Worm (Caenorhabditis elegans) whole organism, L1 larva: ENCODE data around the gene T20D3.14.

Experiments used
- nhr-76 ChIP-seq: sonication (generic microtip); optimal IDR thresholded peaks from 2 replicates; lab custom pipeline; 2017; ENCODE audit warnings: missing biosample characterization, missing genetic modification characterization
- nhr-90 ChIP-seq: sonication (generic microtip); optimal IDR thresholded peaks from 2 replicates; lab custom pipeline; 2016; ENCODE audit warnings: mild to moderate bottlenecking, missing genetic modification characterization, missing compliant biosample characterization; ENCODE audit not compliant: poor library complexity

DNA sequence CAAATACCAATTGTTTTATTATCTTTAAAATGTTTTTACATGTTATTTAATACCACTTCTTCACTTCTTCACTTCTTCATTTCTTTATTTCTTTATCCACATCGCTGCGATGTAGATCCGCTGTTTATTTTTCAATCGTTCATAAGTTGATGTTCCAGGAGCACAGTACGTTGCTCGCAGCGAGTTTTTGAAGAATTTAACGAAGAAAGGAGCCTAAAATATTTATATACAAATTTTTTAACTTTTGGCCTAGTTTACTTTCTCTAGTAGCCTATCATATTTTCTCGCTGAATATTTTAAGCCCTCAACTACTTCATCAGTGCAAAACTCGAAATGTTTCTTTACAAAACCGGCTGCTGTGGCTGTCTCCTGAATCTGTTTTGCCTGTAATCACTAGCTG lies 17.6 kb downstream of the T20D3.14 start:
- no peak for TF ChIP-seq nhr-90
- TF ChIP-seq nhr-76 (tag; lab: Kevin White, UChicago) = no peak
